Fruit fly (Drosophila melanogaster) whole organism, wandering third instar larva: Measurements from ENCODE around the gene eloF.

ENCODE experiments used
- Myc ChIP-seq: fragments of >200 bp; optimal IDR thresholded peaks from 2 replicates; lab custom pipeline; 2017
- dmrt93B ChIP-seq: fragments of 200-800 bp; sonication (Bioruptor generic); optimal IDR thresholded peaks from 2 replicates; lab custom pipeline; 2018; ENCODE audit warnings: missing biosample characterization, mild to moderate bottlenecking, missing genetic modification characterization
- fru ChIP-seq: fragments of 200-800 bp; sonication (Bioruptor generic); optimal IDR thresholded peaks from 3 replicates; lab custom pipeline; 2016; ENCODE audit warnings: missing biosample characterization, mild to moderate bottlenecking, missing genetic modification characterization
- lola ChIP-seq: fragments of >200 bp; optimal IDR thresholded peaks from 2 replicates; lab custom pipeline; 2017; ENCODE audit warnings: missing biosample characterization, missing genetic modification characterization
- pan ChIP-seq: fragments of >200 bp; optimal IDR thresholded peaks from 2 replicates; lab custom pipeline; 2017
- psq ChIP-seq: fragments of 200-800 bp; sonication (Bioruptor generic); optimal IDR thresholded peaks from 3 replicates; lab custom pipeline; 2017; ENCODE audit warnings: missing biosample characterization, mild to moderate bottlenecking, missing genetic modification characterization, moderate library complexity
- rgr ChIP-seq: fragments of 200-800 bp; sonication (Bioruptor generic); optimal IDR thresholded peaks from 3 replicates; lab custom pipeline; 2016; ENCODE audit warnings: missing biosample characterization, mild to moderate bottlenecking, missing genetic modification characterization
- sage ChIP-seq: fragments of 200-800 bp; sonication (Bioruptor generic); optimal IDR thresholded peaks from 2 replicates; lab custom pipeline; 2016; ENCODE audit warnings: missing biosample characterization, mild to moderate bottlenecking, missing genetic modification characterization
- tai ChIP-seq: sonication (Bioruptor generic); optimal IDR thresholded peaks from 2 replicates; lab custom pipeline; 2016; ENCODE audit warnings: missing biosample characterization, missing genetic modification characterization

- TF ChIP-seq dmrt93B (GFP tag; lab: Kevin White, UChicago) = no peak
- no peak for TF ChIP-seq tai (GFP tag; lab: Kevin White, UChicago)
- TF ChIP-seq sage (GFP tag; lab: Kevin White, UChicago) = no peak
- TF ChIP-seq pan (lab: Kevin White, UChicago) = no peak
- TF ChIP-seq rgr = peak; percentile 4
- TF ChIP-seq fru = no peak
- no peak for TF ChIP-seq Myc (lab: Kevin White, UChicago)
- TF ChIP-seq psq (GFP tag; lab: Kevin White, UChicago) = no peak
- TF ChIP-seq lola (GFP tag; lab: Kevin White, UChicago) = no peak
These were observed 39.8 kb upstream of the eloF start, which contains the start of gene Whamy for dm6 chr3R:9774147-9774546.
